Worm (Caenorhabditis elegans): Measurements from ENCODE around the gene F40A3.7.

ce11 chrV:7878411-7878964 is 21.2 kb downstream of the F40A3.7 start, which contains the start of gene F40A3.2:
- no peak for TF ChIP-seq fkh-10 (GFP tag; optimal IDR thresholded peaks at IDR 0.05)
- TF ChIP-seq nhr-85 (tag), result peak; percentile 85

Data from whole organism, L1 larva.